Worm (Caenorhabditis elegans): ENCODE measurements around the gene Y110A2AL.9.

Gene Y110A2AL.9

DNA sequence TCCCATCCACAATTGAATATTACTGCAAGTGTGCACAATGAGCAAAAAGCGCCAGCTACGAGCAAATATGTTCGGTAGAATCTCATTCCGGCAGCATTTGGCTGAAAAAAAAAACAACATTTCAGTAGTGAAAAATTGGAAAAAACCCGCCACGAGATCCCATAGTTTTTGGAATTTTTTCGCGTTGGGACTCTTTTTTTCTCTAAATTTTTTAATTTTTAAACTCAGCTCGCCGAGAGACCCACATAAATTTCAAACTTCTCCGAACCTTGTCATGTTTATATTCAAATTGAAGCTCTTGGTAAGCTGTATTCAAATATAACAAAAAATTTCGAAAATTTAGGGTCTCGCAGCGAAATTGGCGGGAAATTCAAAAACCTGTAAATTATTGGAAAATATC is 27.9 kb upstream of the Y110A2AL.9 start, which contains the start of gene sqv-2:
Gene sqv-2, minus strand, starts transcription at position 101 of the 400 bp plus-strand sequence.
- TF ChIP-seq cnd-1 (tag; optimal IDR thresholded peaks at IDR 0.05) (no peak), blmp-1 (tag; optimal IDR thresholded peaks at IDR 0.05) (no peak), M03D4.4 (tag; optimal IDR thresholded peaks at IDR 0.05) (no peak), lsy-2 (tag; optimal IDR thresholded peaks at IDR 0.05) (no peak), nhr-2 (tag; optimal IDR thresholded peaks at IDR 0.05) (no peak), ceh-83 (GFP tag; optimal IDR thresholded peaks at IDR 0.05) (no peak), ceh-43 (GFP tag; optimal IDR thresholded peaks at IDR 0.05) (no peak), snpc-4 (tag; optimal IDR thresholded peaks at IDR 0.05) (no peak), ces-1 (GFP tag; optimal IDR thresholded peaks at IDR 0.05) (no peak), ztf-11 (tag; optimal IDR thresholded peaks at IDR 0.05) (no peak), tbx-8 (GFP tag; optimal IDR thresholded peaks at IDR 0.05) (no peak)

DNA sequence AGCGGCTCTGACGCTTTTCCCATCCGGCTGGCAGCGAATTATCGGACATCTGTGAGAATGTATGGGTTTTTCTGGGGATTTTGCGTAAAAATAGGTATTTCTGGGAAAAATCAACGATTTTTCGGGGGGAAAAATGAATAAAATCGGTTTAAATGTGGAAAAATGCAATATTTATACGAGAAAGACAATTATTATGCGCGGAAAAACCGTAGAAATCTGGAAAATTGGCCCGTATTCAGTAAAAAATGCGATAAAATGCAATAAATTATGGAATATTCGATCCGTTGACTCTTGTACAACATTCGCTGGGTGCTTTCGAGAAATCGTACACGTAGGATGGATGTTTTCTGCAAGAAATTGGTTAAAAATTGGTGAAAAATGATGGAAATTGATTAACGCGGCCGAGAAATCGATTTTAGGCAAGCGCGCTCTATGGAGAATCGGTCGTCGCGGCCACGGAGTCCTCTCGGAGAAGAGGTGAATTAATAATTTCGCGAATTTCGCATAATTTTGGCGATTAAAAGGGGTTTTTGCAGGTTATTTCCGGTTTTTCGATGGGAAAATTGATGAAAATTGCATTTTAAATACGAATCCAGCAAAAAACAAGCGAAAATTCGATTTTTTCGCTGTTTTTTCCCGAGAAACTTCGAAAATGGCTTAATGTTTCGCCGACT is 22.7 kb upstream of the Y110A2AL.9 start, which contains the start of gene pinn-1:
Gene pinn-1, minus strand, starts transcription at position 51 of the 674 bp plus-strand sequence.
- TF ChIP-seq nhr-2 (tag; optimal IDR thresholded peaks at IDR 0.05) (peak; percentile 9), drap-1 (GFP tag; optimal IDR thresholded peaks at IDR 0.05) (peak; percentile 10), lsy-2 (tag; optimal IDR thresholded peaks at IDR 0.05) (peak; percentile 69), sem-2 (GFP tag; optimal IDR thresholded peaks at IDR 0.05) (no peak), ces-1 (GFP tag; optimal IDR thresholded peaks at IDR 0.05) (peak; percentile 78), nhr-237 (tag; optimal IDR thresholded peaks at IDR 0.05) (peak; percentile 50), mep-1 (tag; optimal IDR thresholded peaks at IDR 0.05) (peak; percentile 85), lin-13 (tag; optimal IDR thresholded peaks at IDR 0.05) (peak; percentile 88), sptf-1 (tag; optimal IDR thresholded peaks at IDR 0.05) (peak; percentile 76), pha-4 (tag; optimal IDR thresholded peaks at IDR 0.05) (peak; percentile 80), mls-2 (tag; optimal IDR thresholded peaks at IDR 0.05) (peak; percentile 55), ceh-39 (tag; optimal IDR thresholded peaks at IDR 0.05) (peak; percentile 55), unc-62 (GFP tag; optimal IDR thresholded peaks at IDR 0.05) (no peak), nhr-28 (tag; optimal IDR thresholded peaks at IDR 0.05) (no peak), nhr-12 (tag; optimal IDR thresholded peaks at IDR 0.05) (no peak), cnd-1 (tag; optimal IDR thresholded peaks at IDR 0.05) (peak; percentile 63), blmp-1 (tag; optimal IDR thresholded peaks at IDR 0.05) (no peak), hlh-1 (tag; optimal IDR thresholded peaks at IDR 0.05) (no peak), lin-32 (GFP tag; optimal IDR thresholded peaks at IDR 0.05) (peak; percentile 1), elt-3 (tag; optimal IDR thresholded peaks at IDR 0.05) (peak; percentile 27)

DNA sequence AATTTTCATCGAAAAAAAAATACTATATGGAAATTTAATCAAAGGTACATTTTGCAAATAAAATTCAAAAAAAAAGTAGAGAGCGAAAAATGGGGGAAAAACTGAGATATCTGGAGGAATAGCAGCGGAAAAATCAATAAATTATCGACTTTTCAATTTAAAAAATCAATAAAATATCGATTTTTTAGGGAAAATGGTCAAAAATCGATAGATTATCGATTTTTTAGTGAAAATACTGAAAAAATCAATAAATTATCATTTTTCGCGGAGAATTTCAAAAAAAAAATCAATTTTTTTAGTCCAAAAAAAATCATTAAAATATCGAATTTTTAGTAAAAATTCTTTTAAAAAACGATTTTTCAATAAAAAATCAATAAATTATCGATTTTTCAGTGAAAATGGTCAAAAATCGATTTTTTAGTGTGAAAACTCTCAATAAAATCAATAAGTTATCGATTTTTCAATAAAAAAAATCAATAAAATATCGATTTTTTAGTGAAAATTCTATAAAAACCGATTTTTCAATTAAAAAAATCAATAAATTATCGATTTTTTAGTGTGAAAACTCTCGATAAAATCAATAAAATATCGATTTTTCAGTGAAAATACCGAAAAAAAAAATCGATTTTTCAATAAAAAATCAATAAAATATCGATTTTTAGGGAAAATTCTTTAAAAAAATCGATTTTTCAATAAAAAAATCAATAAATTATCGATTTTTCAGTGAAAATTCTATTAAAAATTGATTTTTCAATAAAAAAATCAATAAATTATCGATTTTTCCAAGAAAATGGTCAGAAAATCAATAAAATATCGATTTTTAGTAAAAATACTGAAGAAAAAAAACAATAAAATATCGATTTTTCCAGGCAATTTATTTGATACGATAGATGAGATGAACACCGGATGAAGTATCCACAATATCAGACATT is 19.3 kb upstream of the Y110A2AL.9 start:
- no peak for TF ChIP-seq elt-1 (tag; optimal IDR thresholded peaks at IDR 0.05; ENCODE audit: borderline replicate concordance, insufficient read depth)

DNA sequence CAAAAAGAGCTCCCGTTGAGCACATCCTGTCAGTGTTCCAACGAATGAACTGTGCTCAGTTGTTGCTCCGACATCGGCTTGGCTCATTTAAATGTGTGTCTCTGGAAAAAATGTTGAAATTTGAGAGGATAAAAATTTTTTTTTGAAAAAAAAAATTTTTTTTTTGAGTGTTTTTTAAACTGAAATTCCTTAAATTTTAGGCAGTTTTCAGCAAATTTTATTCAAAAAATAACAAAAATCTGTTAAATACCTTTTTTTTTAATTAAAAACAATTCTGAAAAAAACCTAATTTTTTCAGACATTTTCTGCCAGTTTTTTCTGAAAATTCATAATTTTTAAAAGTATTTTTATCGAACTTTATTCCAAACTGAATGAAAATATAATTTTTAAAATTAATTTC is 18.4 kb upstream of the Y110A2AL.9 start, which contains the start of gene pigw-1:
Gene pigw-1, minus strand, starts transcription at position 101 of the 400 bp plus-strand sequence.
- TF ChIP-seq sptf-1 (tag; optimal IDR thresholded peaks at IDR 0.05) (no peak), ceh-83 (GFP tag; optimal IDR thresholded peaks at IDR 0.05) (no peak), unc-39 (tag; optimal IDR thresholded peaks at IDR 0.05) (no peak), ceh-43 (GFP tag; optimal IDR thresholded peaks at IDR 0.05) (no peak), nhr-12 (tag; optimal IDR thresholded peaks at IDR 0.05) (no peak), elt-1 (tag; optimal IDR thresholded peaks at IDR 0.05; ENCODE audit: borderline replicate concordance, insufficient read depth) (no peak), zip-8 (tag; optimal IDR thresholded peaks at IDR 0.05) (no peak), ceh-39 (tag; optimal IDR thresholded peaks at IDR 0.05) (no peak), mep-1 (tag; optimal IDR thresholded peaks at IDR 0.05) (no peak), ces-1 (GFP tag; optimal IDR thresholded peaks at IDR 0.05) (no peak), blmp-1 (tag; optimal IDR thresholded peaks at IDR 0.05) (no peak), nhr-28 (tag; optimal IDR thresholded peaks at IDR 0.05) (no peak), cnd-1 (tag; optimal IDR thresholded peaks at IDR 0.05) (no peak)

DNA sequence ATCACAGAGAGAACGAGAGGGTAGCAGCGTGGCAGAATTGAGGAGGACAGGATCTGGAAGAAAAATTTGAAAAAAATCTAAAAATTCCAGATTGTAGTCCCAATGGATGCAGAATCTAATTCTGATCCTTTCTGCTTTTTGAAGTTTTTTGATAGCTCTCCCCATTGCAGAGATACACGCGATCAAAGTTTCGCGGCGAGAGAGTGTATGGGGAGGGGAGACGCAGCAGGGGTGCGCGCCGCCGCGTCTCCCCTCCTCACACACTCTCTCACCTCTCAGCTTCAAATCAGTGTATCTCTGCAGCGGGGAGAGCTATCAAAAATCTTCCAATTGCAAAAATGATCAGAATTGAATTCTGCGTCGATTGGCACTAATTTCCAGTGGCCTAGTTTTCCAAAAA is 14.6 kb upstream of the Y110A2AL.9 start:
- TF ChIP-seq blmp-1 (tag; optimal IDR thresholded peaks at IDR 0.05) (no peak), bed-3 (GFP tag; optimal IDR thresholded peaks at IDR 0.05) (no peak), nhr-237 (tag; optimal IDR thresholded peaks at IDR 0.05) (no peak), elt-1 (tag; optimal IDR thresholded peaks at IDR 0.05; ENCODE audit: borderline replicate concordance, insufficient read depth) (no peak), nhr-76 (tag; optimal IDR thresholded peaks at IDR 0.05) (no peak)
